Worm (Caenorhabditis elegans) whole organism, L4/young adult: ENCODE data around the gene F14D7.14.

Source experiments
- W03F9.2 ChIP-seq: fragments of 150-350 bp; optimal IDR thresholded peaks from 2 replicates; lab custom pipeline; 2014; ENCODE audit warnings: missing biosample characterization, missing genetic modification characterization
- dao-5 ChIP-seq: sonication (generic microtip); optimal IDR thresholded peaks from 2 replicates; lab custom pipeline; 2016; ENCODE audit warnings: missing genotype, missing genetic modification characterization, moderate library complexity, missing compliant biosample characterization
- him-1 ChIP-seq: sonication (generic microtip); optimal IDR thresholded peaks from 2 replicates; lab custom pipeline; 2016; ENCODE audit warnings: missing genotype, missing genetic modification reagents, missing genetic modification characterization, missing compliant biosample characterization

F14D7.14 gene

DNA sequence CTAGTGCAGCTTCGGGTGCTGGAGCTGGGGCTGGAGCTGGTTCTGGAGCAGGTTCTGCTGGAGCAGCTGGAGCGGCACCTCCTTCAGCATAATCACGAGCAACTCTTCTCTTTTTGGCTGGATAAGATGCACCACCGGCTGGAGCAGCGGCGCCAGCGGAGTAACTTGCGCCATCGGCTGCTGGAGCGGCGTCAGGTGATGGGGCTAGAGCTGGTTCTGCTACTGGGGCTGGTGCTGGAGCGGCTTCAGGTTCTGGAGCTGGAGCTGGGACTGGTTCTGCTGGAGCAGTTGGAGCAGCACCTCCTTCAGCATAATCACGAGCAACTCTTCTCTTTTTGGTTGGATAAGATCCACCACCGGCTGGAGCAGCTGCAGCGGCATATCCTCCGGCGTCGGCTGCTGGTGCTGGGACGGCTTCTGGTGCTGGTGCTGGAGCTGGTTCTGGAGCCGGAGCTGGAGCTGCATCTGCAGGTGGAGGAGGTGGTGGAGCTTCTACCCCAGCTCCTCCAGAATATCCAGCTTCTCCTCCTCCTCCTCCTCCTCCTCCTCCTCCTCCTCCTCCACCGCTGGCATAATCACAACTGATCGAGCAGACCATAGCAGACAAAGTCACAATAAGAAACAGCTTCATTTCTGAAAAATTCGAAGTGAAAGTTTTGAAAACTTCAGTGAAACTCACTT is 9.5 kb downstream of the F14D7.14 start, which contains the start of gene F47B8.13:
TSS of gene F47B8.13 (minus strand) at position 631 of the 681 bp plus-strand sequence.
- TF ChIP-seq dao-5 (tag; lab: Kevin White, UChicago) = no peak
- TF ChIP-seq W03F9.2 = no peak
- no peak for TF ChIP-seq him-1

DNA sequence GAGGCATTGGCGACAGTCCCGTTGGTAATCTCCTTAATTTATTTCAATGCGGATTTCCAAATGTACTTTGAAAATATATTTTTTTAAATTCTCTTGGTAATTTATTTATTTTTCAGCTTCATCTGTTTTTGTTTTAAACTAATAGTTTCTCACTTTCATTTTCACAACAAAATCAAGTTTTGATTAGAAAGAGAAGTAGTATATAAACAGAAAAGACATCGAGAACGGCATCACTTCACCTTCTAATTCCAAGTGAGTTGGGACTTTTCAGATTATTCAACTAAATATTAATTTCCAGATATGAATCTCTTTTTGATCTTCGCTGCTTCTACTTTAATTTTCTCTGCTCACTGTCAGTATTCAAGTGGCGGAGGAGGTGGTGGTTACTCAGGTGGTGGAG is 10.5 kb downstream of the F14D7.14 start, which contains the start of gene F47B8.14:
TSS of gene F47B8.14 (plus strand) at position 301 of the 400 bp plus-strand sequence.
- TF ChIP-seq him-1 (no peak), dao-5 (tag; lab: Kevin White, UChicago) (no peak), W03F9.2 (no peak)

DNA sequence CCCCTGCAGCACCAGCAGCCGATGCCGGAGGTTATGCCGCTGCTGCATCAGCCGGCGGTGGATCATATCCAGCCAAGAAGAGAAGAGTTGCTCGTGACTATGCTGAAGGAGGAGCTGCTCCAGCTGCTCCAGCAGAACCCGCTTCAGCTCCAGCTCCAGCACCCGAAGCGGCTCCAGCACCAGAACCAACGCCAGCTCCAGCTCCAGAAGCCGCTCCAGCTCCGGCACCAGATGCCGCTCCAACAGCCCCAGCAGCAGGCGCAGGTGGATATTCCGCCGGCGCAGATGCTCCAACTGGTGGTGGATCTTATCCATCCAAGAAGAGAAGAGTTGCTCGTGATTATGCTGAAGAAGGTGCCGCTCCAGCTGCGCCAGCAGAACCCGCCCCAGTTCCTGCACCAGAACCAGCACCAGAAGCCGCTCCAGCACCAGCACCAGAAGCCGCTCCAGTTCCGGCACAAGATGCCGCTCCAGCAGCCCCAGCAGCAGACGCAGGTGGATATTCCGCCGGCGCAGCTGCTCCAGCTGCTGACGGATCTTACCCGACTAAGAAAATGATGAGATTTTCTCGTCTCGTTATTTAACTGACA is 11.1 kb downstream of the F14D7.14 start:
- TF ChIP-seq W03F9.2 = no peak

DNA sequence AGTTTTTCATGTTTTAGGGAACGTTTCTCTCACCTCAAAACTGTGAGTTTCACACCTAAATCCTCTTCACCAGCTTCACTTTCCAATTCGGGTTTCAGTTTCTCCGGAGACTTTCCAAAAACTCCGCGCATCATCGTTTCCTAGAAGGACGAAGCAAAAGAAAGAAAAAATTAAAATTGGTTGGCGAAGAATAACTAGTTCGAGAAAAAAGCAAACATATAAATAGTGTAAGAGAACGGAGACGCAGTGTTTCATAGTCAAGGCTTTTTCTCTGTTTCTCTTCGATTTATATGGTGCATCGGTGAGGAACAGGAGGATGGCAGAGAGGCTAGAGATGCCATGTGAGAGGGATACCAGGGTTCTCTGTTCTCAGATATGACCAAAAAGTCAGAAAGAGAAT is 13.0 kb downstream of the F14D7.14 start, which contains the start of gene F47B8.3:
TSS of gene F47B8.3 (minus strand) at position 261 of the 400 bp plus-strand sequence.
- TF ChIP-seq him-1 = no peak
- TF ChIP-seq W03F9.2 = no peak
- no peak for TF ChIP-seq dao-5 (tag; lab: Kevin White, UChicago)

DNA sequence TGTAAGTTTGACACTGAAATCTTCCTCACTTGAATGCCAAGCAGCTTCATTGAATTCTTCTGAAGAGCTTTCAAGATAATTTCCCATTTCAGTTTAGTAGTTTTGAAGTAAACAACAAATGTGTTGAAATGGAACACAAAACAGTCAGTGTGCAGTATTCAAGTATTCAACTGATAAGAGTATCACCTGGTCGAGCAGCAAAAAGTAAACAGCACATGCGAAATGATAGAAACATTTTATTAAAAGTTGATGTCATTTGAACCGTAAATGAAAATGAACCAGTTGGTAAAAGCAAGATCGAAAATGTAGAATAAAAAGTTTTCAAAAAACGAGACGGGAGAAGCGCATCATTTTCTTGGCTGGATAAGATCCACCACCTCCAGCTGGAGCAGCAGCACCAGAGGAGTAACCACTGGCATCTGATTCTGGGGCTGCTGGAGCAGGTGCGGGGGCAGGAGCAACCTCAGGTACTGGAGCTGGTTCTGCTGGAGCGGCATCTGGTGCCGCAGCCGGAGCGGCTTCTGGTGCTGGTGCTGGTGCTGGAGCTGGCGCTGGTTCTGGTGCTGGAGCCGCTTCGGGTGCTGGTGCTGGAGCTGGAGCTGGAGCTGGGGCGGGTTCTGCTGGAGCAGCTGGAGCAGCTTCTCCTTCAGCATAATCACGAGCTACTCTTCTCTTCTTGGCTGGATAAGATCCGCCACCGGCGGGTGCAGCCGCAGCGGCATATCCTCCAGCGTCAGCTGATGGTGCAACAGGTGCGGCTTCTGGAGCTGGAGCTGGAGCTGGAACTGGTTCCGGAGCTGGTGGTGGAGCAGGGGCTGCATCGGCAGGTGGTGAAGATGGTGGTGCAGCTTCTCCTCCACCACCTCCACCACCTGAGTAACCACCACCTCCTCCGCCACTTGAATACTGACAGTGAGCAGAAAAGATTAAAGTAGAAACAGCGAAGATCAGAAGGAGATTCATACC is 15.1 kb downstream of the F14D7.14 start, which contains the start of the genes F47B8.4 and F47B8.18:
TSS of gene F47B8.4 (minus strand) at position 172 of the 966 bp plus-strand sequence.
TSS of gene F47B8.18 (minus strand) at position 963 of the 966 bp plus-strand sequence.
- no peak for TF ChIP-seq dao-5 (tag; lab: Kevin White, UChicago)
- no peak for TF ChIP-seq W03F9.2
- no peak for TF ChIP-seq him-1

DNA sequence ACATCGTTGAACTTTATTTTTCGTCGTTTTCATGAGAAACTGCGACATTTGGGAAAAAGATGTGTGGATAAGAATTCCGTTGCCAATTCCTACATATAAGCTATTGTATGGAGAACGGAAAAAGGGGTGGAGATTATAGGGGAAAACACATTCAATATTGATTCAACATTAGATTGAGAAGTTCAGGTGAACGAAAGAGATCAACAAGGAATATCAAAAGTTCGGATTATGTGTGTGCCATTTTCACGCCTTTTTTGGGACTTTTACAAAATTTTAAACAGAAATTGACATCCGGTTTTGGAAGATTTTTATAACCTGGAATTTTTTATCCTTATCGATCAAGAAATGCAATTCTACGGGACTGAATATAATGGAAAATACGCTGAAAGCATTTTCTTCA is 18.0 kb downstream of the F14D7.14 start, which contains the start of gene F47B8.5:
TSS of gene F47B8.5 (minus strand) at position 101 of the 400 bp plus-strand sequence.
- TF ChIP-seq dao-5 (tag; lab: Kevin White, UChicago) (no peak), W03F9.2 (no peak), him-1 (no peak)

DNA sequence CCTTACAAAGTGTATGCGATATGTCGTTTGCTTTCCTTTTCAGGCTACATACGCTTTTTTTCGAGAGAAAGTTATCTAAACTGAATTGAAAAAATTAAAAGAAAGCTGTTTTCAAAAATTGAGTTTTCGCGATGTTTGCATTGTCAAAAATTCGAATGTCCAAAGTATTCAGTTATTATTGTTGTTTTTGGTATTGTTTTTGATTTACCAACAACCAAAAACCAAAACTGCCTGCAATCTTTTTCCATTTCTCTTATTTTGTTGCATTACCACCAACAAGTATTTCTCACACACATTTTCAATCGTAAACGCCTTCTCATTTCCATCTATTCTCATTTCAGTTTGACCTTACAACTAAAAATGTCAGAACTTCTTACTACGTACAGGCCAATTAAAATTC is 19.1 kb downstream of the F14D7.14 start, which contains the start of gene pepm-1:
TSS of gene pepm-1 (plus strand) at position 301 of the 400 bp plus-strand sequence.
- TF ChIP-seq W03F9.2 = no peak
- no peak for TF ChIP-seq dao-5 (tag; lab: Kevin White, UChicago)
- no peak for TF ChIP-seq him-1

DNA sequence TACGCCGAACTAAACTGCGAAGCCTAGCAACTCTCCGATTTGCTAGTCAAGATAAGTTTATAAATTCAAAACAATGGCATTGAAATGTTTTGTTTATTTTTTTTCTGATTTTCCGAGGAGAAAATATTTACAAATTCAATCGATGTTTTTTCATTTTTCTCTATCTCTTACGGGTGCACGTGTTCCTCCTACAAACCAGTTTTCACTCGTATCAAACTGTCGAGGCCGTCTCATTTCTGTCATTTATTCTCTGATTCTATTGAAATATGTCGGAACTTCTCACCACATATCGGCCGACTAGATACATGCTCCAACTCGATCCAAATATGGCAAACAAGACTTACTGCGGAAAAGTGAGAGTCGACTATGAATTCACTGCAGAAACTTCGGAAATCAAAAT is 21.7 kb downstream of the F14D7.14 start, which contains the start of gene F47B8.8:
TSS of gene F47B8.8 (plus strand) at position 257 of the 400 bp plus-strand sequence.
- no peak for TF ChIP-seq him-1
- TF ChIP-seq dao-5 (tag; lab: Kevin White, UChicago) = no peak
- TF ChIP-seq W03F9.2 = no peak

DNA sequence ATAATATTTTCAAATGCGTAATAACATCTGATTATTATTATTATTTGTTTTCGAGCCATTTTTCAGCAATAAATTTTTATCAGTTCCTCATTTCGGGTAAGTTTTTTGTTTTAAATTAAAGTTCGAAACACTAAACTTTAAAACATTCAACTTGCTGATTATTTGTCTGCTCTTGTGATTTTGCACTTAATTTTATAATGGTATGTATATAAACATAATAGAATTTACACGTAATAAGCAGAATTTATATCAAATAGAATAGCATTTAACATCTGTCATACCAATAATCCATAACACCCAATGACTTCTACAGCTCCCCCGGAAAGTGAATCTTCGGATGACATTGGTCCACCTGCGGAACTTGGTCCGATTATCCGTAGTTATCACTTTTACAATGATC is 23.4 kb downstream of the F14D7.14 start, which contains the start of gene srm-4:
TSS of gene srm-4 (plus strand) at position 301 of the 400 bp plus-strand sequence.
- TF ChIP-seq him-1 (no peak), dao-5 (tag; lab: Kevin White, UChicago) (no peak), W03F9.2 (no peak)

DNA sequence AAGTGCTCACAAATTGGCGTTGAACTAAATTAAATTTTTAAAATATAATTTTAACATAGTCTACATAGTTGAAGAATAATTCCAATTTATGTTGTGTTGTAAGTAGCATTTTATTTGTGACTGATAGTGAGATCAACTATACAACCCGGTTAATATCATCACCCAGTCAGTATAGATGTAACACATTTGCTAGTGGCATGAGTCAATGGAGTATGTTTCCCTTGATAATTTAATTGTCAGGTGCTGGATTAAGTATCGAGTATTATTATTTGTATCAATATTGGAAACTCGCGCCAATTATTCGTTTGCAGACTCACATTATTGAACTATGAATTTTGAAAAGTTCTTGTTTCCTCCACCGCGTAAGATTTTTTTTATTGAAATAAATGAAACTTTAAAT is 25.2 kb downstream of the F14D7.14 start, which contains the start of gene srm-5:
TSS of gene srm-5 (plus strand) at position 301 of the 400 bp plus-strand sequence.
- TF ChIP-seq W03F9.2 (no peak), dao-5 (tag; lab: Kevin White, UChicago) (no peak), him-1 (no peak)

DNA sequence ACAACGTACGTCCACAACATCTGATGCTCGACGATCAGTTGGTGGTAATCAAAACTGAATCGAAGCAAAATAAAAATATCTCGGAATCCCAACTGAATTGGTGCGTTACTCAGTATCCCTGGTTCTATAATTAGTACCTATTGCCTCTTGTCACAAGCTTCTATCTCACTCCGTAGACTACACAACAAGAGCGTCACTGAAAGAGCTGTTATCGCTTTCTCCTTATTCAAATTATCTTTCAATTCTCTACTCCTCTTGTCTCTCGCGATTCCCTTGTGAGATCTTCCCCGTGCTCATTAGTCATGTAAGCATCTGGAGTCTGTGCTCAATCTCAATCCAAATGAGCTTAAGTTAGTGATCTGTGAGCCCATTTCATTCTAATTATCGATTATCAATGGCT is 26.9 kb downstream of the F14D7.14 start, which contains the start of gene srm-6:
TSS of gene srm-6 (plus strand) at position 301 of the 400 bp plus-strand sequence.
- TF ChIP-seq him-1 = no peak
- no peak for TF ChIP-seq W03F9.2
- no peak for TF ChIP-seq dao-5 (tag; lab: Kevin White, UChicago)

DNA sequence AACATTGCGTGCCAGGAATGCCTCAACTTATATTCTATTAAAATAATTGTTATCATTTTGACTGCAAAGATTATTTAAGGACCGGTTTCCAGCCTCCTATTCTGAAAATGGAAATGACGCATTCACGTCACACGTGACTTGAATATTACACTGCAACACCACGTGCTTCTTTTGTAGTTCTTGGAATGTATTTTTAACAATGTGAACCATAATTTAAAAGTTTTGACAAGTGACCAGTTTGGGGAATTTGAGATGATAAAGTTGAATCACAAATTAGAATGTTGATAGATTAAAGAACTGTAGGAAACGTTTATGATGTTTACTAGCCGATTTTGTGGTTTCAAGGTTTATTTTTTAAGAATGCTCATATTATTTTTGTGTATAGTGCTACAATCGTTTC is 31.9 kb downstream of the F14D7.14 start, which contains the start of gene F47B8.10:
TSS of gene F47B8.10 (plus strand) at position 301 of the 400 bp plus-strand sequence.
- TF ChIP-seq dao-5 (tag; lab: Kevin White, UChicago) (no peak), him-1 (no peak), W03F9.2 (no peak)

DNA sequence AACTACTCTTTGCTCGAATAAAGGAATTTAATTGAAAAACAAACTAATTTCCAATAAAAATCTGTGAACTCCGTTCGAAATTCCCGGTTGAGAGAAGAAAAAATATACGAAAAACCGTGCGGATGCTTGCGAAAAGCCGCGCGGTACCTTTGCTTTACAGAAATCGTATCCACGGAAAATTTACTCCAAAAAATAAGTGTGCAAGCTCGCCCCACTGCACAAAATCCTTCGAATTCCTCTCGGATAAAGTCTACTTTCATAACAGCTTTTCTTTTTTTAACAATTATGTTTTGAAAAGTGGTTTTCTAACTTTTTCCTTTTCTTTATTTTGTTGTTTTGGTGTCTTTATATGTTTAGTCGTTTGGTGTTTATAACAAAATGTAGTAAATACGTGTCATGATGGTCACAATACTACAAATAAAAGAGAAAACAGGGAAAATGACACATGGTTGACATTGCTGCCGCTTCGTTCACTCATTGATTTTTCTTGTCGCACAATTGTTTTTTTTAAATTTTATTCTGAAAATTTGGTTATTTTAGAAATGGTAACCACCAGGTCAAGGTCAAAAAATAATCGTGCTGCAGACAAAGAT is 37.6 kb downstream of the F14D7.14 start, which contains the start of gene cept-2:
TSS of gene cept-2 (plus strand) at position 533 of the 593 bp plus-strand sequence.
- no peak for TF ChIP-seq dao-5 (tag; lab: Kevin White, UChicago)
- peak; percentile 59 for TF ChIP-seq him-1
- TF ChIP-seq W03F9.2 = peak; percentile 97
